Worm (Caenorhabditis elegans): ENCODE data around the gene W09B6.4.

DNA sequence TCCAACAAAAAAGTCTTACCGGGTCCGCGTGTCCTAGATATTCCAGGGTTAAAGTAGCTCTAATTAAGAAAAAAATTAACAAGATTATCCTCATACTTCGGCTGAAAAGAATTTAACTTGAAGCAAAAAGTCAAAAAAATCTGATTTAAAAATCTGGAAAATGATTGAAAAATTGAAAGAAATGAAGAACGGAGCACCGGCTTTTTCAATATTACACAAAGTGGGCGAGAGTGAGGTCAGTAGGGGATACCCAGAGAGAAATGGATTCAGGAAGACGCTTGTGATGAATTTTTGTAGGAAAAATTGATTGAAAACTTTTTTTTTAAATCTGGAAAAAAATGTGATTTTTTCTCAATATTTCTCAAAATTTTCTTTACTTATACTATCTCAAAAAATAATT is 39.9 kb downstream of the W09B6.4 start, which contains the start of gene pho-14:
- TF ChIP-seq pqm-1 (tag; optimal IDR thresholded peaks at IDR 0.05) (no peak), skn-1 (tag; optimal IDR thresholded peaks at IDR 0.05) (no peak), ztf-4 (tag; optimal IDR thresholded peaks at IDR 0.05) (no peak), zag-1 (tag; optimal IDR thresholded peaks at IDR 0.05) (no peak), lin-39 (tag; optimal IDR thresholded peaks at IDR 0.05) (no peak), mdl-1 (tag; optimal IDR thresholded peaks at IDR 0.05) (no peak), nfya-1 (tag; optimal IDR thresholded peaks at IDR 0.05; ENCODE audit: insufficient read depth) (no peak), nhr-77 (tag; optimal IDR thresholded peaks at IDR 0.05) (no peak), nhr-25 (tag; optimal IDR thresholded peaks at IDR 0.05) (no peak), ceh-82 (tag; optimal IDR thresholded peaks at IDR 0.05) (no peak), pha-4 (tag; optimal IDR thresholded peaks at IDR 0.05) (no peak), nhr-76 (tag; optimal IDR thresholded peaks at IDR 0.05) (no peak)

All from whole organism, L3 larva.